Worm (Caenorhabditis elegans): ENCODE data around the gene ZK757.2.

Gene ZK757.2

ce11 chrIII:9857110-9857509 lies 21.6 kb downstream of the ZK757.2 start:
- TF ChIP-seq hmg-4 (GFP tag; optimal IDR thresholded peaks at IDR 0.05) (no peak), hnd-1 (tag; optimal IDR thresholded peaks at IDR 0.05) (no peak), hmbx-1 (tag; optimal IDR thresholded peaks at IDR 0.05) (no peak), tbx-37 (GFP tag; conservative IDR thresholded peaks at IDR 0.05) (no peak), flt-1 (GFP tag; IDR thresholded peaks at IDR 0.05) (no peak), sea-1 (GFP tag; conservative IDR thresholded peaks at IDR 0.05) (no peak), pes-1 (GFP tag; IDR thresholded peaks at IDR 0.05) (no peak), tbx-11 (GFP tag; IDR thresholded peaks at IDR 0.05) (no peak), ets-7 (tag; optimal IDR thresholded peaks at IDR 0.05) (no peak), ceh-13 (GFP tag; optimal IDR thresholded peaks at IDR 0.05) (no peak), scrt-1 (GFP tag; IDR thresholded peaks at IDR 0.05) (no peak), tra-4 (tag; optimal IDR thresholded peaks at IDR 0.05) (no peak), ama-1 (optimal IDR thresholded peaks at IDR 0.05) (no peak), B0310.2 (tag; optimal IDR thresholded peaks at IDR 0.05) (no peak), ceh-36 (tag; optimal IDR thresholded peaks at IDR 0.05) (no peak), F13C5.2 (tag; optimal IDR thresholded peaks at IDR 0.05) (no peak), aly-1 (tag; optimal IDR thresholded peaks at IDR 0.05) (no peak)

- TF ChIP-seq tbx-11 (GFP tag; IDR thresholded peaks at IDR 0.05) (no peak), aly-1 (tag; optimal IDR thresholded peaks at IDR 0.05) (no peak), sea-1 (GFP tag; conservative IDR thresholded peaks at IDR 0.05) (no peak), tra-4 (tag; optimal IDR thresholded peaks at IDR 0.05) (no peak), B0310.2 (tag; optimal IDR thresholded peaks at IDR 0.05) (no peak), ceh-36 (tag; optimal IDR thresholded peaks at IDR 0.05) (no peak), pes-1 (GFP tag; IDR thresholded peaks at IDR 0.05) (no peak), F13C5.2 (tag; optimal IDR thresholded peaks at IDR 0.05) (no peak), hmbx-1 (tag; optimal IDR thresholded peaks at IDR 0.05) (no peak), ama-1 (optimal IDR thresholded peaks at IDR 0.05) (no peak), tbx-37 (GFP tag; conservative IDR thresholded peaks at IDR 0.05) (no peak), flt-1 (GFP tag; IDR thresholded peaks at IDR 0.05) (no peak), ets-7 (tag; optimal IDR thresholded peaks at IDR 0.05) (no peak), scrt-1 (GFP tag; IDR thresholded peaks at IDR 0.05) (no peak), hnd-1 (tag; optimal IDR thresholded peaks at IDR 0.05) (no peak), ceh-13 (GFP tag; optimal IDR thresholded peaks at IDR 0.05) (no peak), hmg-4 (GFP tag; optimal IDR thresholded peaks at IDR 0.05) (no peak)
Measured at ce11 chrIII:9854960-9855359, 23.8 kb downstream of the ZK757.2 start.

- TF ChIP-seq ama-1 (optimal IDR thresholded peaks at IDR 0.05) (peak; percentile 35), ceh-36 (tag; optimal IDR thresholded peaks at IDR 0.05) (no peak), hmbx-1 (tag; optimal IDR thresholded peaks at IDR 0.05) (no peak), hnd-1 (tag; optimal IDR thresholded peaks at IDR 0.05) (no peak), F13C5.2 (tag; optimal IDR thresholded peaks at IDR 0.05) (no peak)
Measured at ce11 chrIII:9853667-9854620, 24.8 kb downstream of the ZK757.2 start.

- TF ChIP-seq scrt-1 (GFP tag; IDR thresholded peaks at IDR 0.05) = no peak
- no peak for TF ChIP-seq ets-7 (tag; optimal IDR thresholded peaks at IDR 0.05)
- no peak for TF ChIP-seq tbx-11 (GFP tag; IDR thresholded peaks at IDR 0.05)
- no peak for TF ChIP-seq hnd-1 (tag; optimal IDR thresholded peaks at IDR 0.05)
Measured at ce11 chrIII:9851547-9851946, 27.2 kb downstream of the ZK757.2 start, which contains the start of gene K11H3.3. TSS of gene K11H3.3 (plus strand) at chrIII:9851854.

ce11 chrIII:9850877-9851276 lies 27.9 kb downstream of the ZK757.2 start:
- TF ChIP-seq hmg-4 (GFP tag; optimal IDR thresholded peaks at IDR 0.05) (no peak), tbx-11 (GFP tag; IDR thresholded peaks at IDR 0.05) (no peak), B0310.2 (tag; optimal IDR thresholded peaks at IDR 0.05) (no peak)

ce11 chrIII:9849950-9850349 lies 28.8 kb downstream of the ZK757.2 start:
- TF ChIP-seq tbx-37 (GFP tag; conservative IDR thresholded peaks at IDR 0.05) (no peak), ets-7 (tag; optimal IDR thresholded peaks at IDR 0.05) (no peak), sea-1 (GFP tag; conservative IDR thresholded peaks at IDR 0.05) (no peak), ceh-36 (tag; optimal IDR thresholded peaks at IDR 0.05) (no peak), aly-1 (tag; optimal IDR thresholded peaks at IDR 0.05) (no peak), ama-1 (optimal IDR thresholded peaks at IDR 0.05) (no peak), hmbx-1 (tag; optimal IDR thresholded peaks at IDR 0.05) (no peak), pes-1 (GFP tag; IDR thresholded peaks at IDR 0.05) (no peak), scrt-1 (GFP tag; IDR thresholded peaks at IDR 0.05) (no peak), flt-1 (GFP tag; IDR thresholded peaks at IDR 0.05) (no peak), ceh-13 (GFP tag; optimal IDR thresholded peaks at IDR 0.05) (no peak)

- TF ChIP-seq pes-1 (GFP tag; IDR thresholded peaks at IDR 0.05) (peak; percentile 80), flt-1 (GFP tag; IDR thresholded peaks at IDR 0.05) (peak; percentile 71; the same call in 1 of the 2 replicates), scrt-1 (GFP tag; IDR thresholded peaks at IDR 0.05) (peak; percentile 73), tbx-37 (GFP tag; conservative IDR thresholded peaks at IDR 0.05) (peak; percentile 73), tbx-11 (GFP tag; IDR thresholded peaks at IDR 0.05) (peak; percentile 74; the same call in 1 of the 2 replicates)
Measured at ce11 chrIII:9849111-9849510, 29.6 kb downstream of the ZK757.2 start.

- TF ChIP-seq ets-7 (tag; optimal IDR thresholded peaks at IDR 0.05) (no peak), aly-1 (tag; optimal IDR thresholded peaks at IDR 0.05) (no peak), hmbx-1 (tag; optimal IDR thresholded peaks at IDR 0.05) (no peak), tbx-37 (GFP tag; conservative IDR thresholded peaks at IDR 0.05) (no peak), ceh-36 (tag; optimal IDR thresholded peaks at IDR 0.05) (no peak), ama-1 (optimal IDR thresholded peaks at IDR 0.05) (no peak), F13C5.2 (tag; optimal IDR thresholded peaks at IDR 0.05) (no peak), hnd-1 (tag; optimal IDR thresholded peaks at IDR 0.05) (no peak), scrt-1 (GFP tag; IDR thresholded peaks at IDR 0.05) (no peak), ceh-13 (GFP tag; optimal IDR thresholded peaks at IDR 0.05) (no peak), tbx-11 (GFP tag; IDR thresholded peaks at IDR 0.05) (no peak), hmg-4 (GFP tag; optimal IDR thresholded peaks at IDR 0.05) (no peak), flt-1 (GFP tag; IDR thresholded peaks at IDR 0.05) (no peak), sea-1 (GFP tag; conservative IDR thresholded peaks at IDR 0.05) (no peak), tra-4 (tag; optimal IDR thresholded peaks at IDR 0.05) (no peak)
Measured at ce11 chrIII:9848603-9849002, 30.1 kb downstream of the ZK757.2 start.

Data from whole organism, early embryonic.